Worm (Caenorhabditis elegans): ENCODE results near the gene cyp-13A11.

Gene cyp-13A11

ce11 chrIII:13071432-13072259 lies 50.8 kb downstream of the cyp-13A11 start (continued):
- TF ChIP-seq dmd-9 (GFP tag; IDR thresholded peaks at IDR 0.05) (0 out of 2 replicates have a peak, but pooled peaks have one; percentile 55), pha-4 (GFP tag; IDR thresholded peaks at IDR 0.05) (peak; percentile 37; the same call in 1 of the 2 replicates), pha-4 (tag; optimal IDR thresholded peaks at IDR 0.05) (no peak), nhr-28 (tag; optimal IDR thresholded peaks at IDR 0.05) (no peak), hlh-11 (tag; optimal IDR thresholded peaks at IDR 0.05) (peak; percentile 3), ZK337.2 (GFP tag; IDR thresholded peaks at IDR 0.05) (no peak), set-16 (GFP tag; IDR thresholded peaks at IDR 0.05) (peak; percentile 82), nhr-77 (tag; optimal IDR thresholded peaks at IDR 0.05) (no peak), fos-1 (tag; optimal IDR thresholded peaks at IDR 0.05) (no peak), jun-1 (tag; optimal IDR thresholded peaks at IDR 0.05) (no peak), mdt-29 (GFP tag; IDR thresholded peaks at IDR 0.05) (no peak), dve-1 (tag; optimal IDR thresholded peaks at IDR 0.05; ENCODE audit: insufficient read depth) (peak; percentile 11), nhr-76 (tag; optimal IDR thresholded peaks at IDR 0.05) (no peak), skn-1 (tag; optimal IDR thresholded peaks at IDR 0.05) (no peak), madf-5 (GFP tag; IDR thresholded peaks at IDR 0.05) (no peak), ama-1 (optimal IDR thresholded peaks at IDR 0.05) (no peak), T26A8.4 (GFP tag; IDR thresholded peaks at IDR 0.05) (peak; percentile 49)
